Fruit fly (Drosophila melanogaster) whole organism, prepupa: ENCODE data around the gene Vps33B.

Source experiments
- CG4318 ChIP-seq: fragments of 200-800 bp; sonication (Bioruptor generic); optimal IDR thresholded peaks from 3 replicates; lab custom pipeline; 2017; ENCODE audit warnings: missing biosample characterization, mild to moderate bottlenecking, missing genetic modification characterization
- CG8632 ChIP-seq: fragments of 200-800 bp; sonication (Bioruptor generic); optimal IDR thresholded peaks from 3 replicates; lab custom pipeline; 2016; ENCODE audit warnings: missing biosample characterization, missing genetic modification characterization
- Ets96B ChIP-seq: fragments of 200-800 bp; optimal IDR thresholded peaks from 2 replicates; lab custom pipeline; 2019; ENCODE audit warnings: missing biosample characterization, mild to moderate bottlenecking, missing genetic modification characterization, moderate library complexity
- Hr39 ChIP-seq: fragments of 200-800 bp; sonication (Bioruptor generic); optimal IDR thresholded peaks from 2 replicates; lab custom pipeline; 2016; ENCODE audit warnings: missing biosample characterization, missing genetic modification characterization
- Sox15 ChIP-seq: fragments of 200-800 bp; sonication (Bioruptor generic); optimal IDR thresholded peaks from 3 replicates; lab custom pipeline; 2016; ENCODE audit warnings: missing biosample characterization, missing genetic modification characterization
- eg ChIP-seq: fragments of 200-800 bp; sonication (Bioruptor generic); IDR thresholded peaks from 3 replicates; pipeline ENCODE4 v1.3.6; 2022; ENCODE audit warnings: missing biosample characterization, missing genetic modification characterization
- svp ChIP-seq: fragments of 200-800 bp; sonication (Bioruptor generic); peaks from one replicate; lab custom pipeline; 2016; ENCODE audit warnings: missing biosample characterization, missing genetic modification characterization
- vri ChIP-seq: fragments of 200-800 bp; sonication (Bioruptor generic); optimal IDR thresholded peaks from 3 replicates; lab custom pipeline; 2016; ENCODE audit warnings: missing biosample characterization, mild to moderate bottlenecking, missing genetic modification characterization

dm6 chr3R:25451832-25452231 lies 21.5 kb upstream of the Vps33B start:
- TF ChIP-seq Hr39 (GFP tag; lab: Kevin White, UChicago) (peak; percentile 27), svp (peak; percentile 61), CG4318 (peak; percentile 35), Ets96B (peak; percentile 34), Sox15 (GFP tag; lab: Kevin White, UChicago) (no peak), CG8632 (GFP tag; lab: Kevin White, UChicago) (no peak), vri (GFP tag; lab: Kevin White, UChicago) (no peak), eg (GFP tag; lab: Robert Waterston, UW) (no peak)
